Worm (Caenorhabditis elegans) whole organism, L1 larva: ENCODE results near the gene srw-72.

ENCODE experiments used
- C34B4.2 ChIP-seq: sonication (generic microtip); optimal IDR thresholded peaks from 2 replicates; lab custom pipeline; 2017; ENCODE audit warnings: mild to moderate bottlenecking, missing genetic modification characterization, missing compliant biosample characterization
- Y116A8C.19 ChIP-seq: sonication (generic microtip); optimal IDR thresholded peaks from 2 replicates; lab custom pipeline; 2016; ENCODE audit warnings: missing compliant biosample characterization, missing genetic modification characterization, borderline replicate concordance
- aha-1 ChIP-seq: fragments of 150-350 bp; optimal IDR thresholded peaks from 2 replicates; lab custom pipeline; 2014; ENCODE audit warnings: missing biosample characterization, missing genetic modification characterization
- aly-2 ChIP-seq: fragments of 150-350 bp; optimal IDR thresholded peaks from 2 replicates; lab custom pipeline; 2014; ENCODE audit warnings: missing biosample characterization, missing genetic modification characterization
- ama-1 ChIP-seq: fragments of 150-350 bp; optimal IDR thresholded peaks from 2 replicates; lab custom pipeline; 2014
- ceh-63 ChIP-seq: fragments of 200-800 bp; sonication (Bioruptor generic); optimal IDR thresholded peaks from 2 replicates; lab custom pipeline; 2018; ENCODE audit warnings: mild to moderate bottlenecking, missing genetic modification characterization, missing compliant biosample characterization
- ceh-82 ChIP-seq, 3 experiments: fragments of 150-350 bp in 1 of 3; sonication (generic microtip) in 2 of 3; optimal IDR thresholded peaks; 2 replicates each; lab custom pipeline; 2014 to 2017; ENCODE audit warnings: missing biosample characterization in 3 of 3, missing genetic modification characterization in 3 of 3
- ceh-90 ChIP-seq: sonication (generic microtip); optimal IDR thresholded peaks from 2 replicates; lab custom pipeline; 2016; ENCODE audit warnings: missing genetic modification characterization, missing compliant biosample characterization
- dpl-1 ChIP-seq, 3 experiments: fragments of 150-350 bp in 2 of 3; sonication (generic microtip) in 1 of 3; optimal IDR thresholded peaks; 2 replicates each; lab custom pipeline; 2014 to 2017; ENCODE audit warnings: missing biosample characterization in 3 of 3, missing genetic modification characterization in 3 of 3, missing genetic modification reagents in 3 of 3
- dsc-1 ChIP-seq: sonication (generic microtip); optimal IDR thresholded peaks from 2 replicates; lab custom pipeline; 2016; ENCODE audit warnings: mild to moderate bottlenecking, missing genetic modification characterization, missing compliant biosample characterization
- egl-13 ChIP-seq: sonication (generic microtip); optimal IDR thresholded peaks from 2 replicates; lab custom pipeline; 2016; ENCODE audit warnings: missing genotype, missing genetic modification reagents, missing genetic modification characterization, missing compliant biosample characterization
- elt-2 ChIP-seq: sonication (generic microtip); optimal IDR thresholded peaks from 2 replicates; lab custom pipeline; 2016; ENCODE audit warnings: missing genetic modification characterization, mild to moderate bottlenecking, inconsistent platforms, missing compliant biosample characterization, missing genetic modification reagents
- elt-3 ChIP-seq, 6 experiments: fragments of 150-350 bp in 1 of 6; sonication (generic microtip); optimal IDR thresholded peaks; 2 replicates each; lab custom pipeline; 2017 to 2018; ENCODE audit warnings: missing biosample characterization in 6 of 6, missing genetic modification characterization in 6 of 6, inconsistent platforms in 1 of 6
- ets-5 ChIP-seq: fragments of 200-800 bp; sonication (Bioruptor generic); IDR thresholded peaks from 2 replicates; pipeline ENCODE4 v1.3.6; 2022; ENCODE audit warnings: missing genetic modification characterization, missing compliant biosample characterization
- fkh-8 ChIP-seq: sonication (generic microtip); optimal IDR thresholded peaks from 2 replicates; lab custom pipeline; 2016; ENCODE audit warnings: mild to moderate bottlenecking, missing genetic modification characterization, missing compliant biosample characterization
- fos-1 ChIP-seq: fragments of 150-350 bp; optimal IDR thresholded peaks from 2 replicates; lab custom pipeline; 2014; ENCODE audit warnings: missing biosample characterization, missing genetic modification characterization
- hpl-2 ChIP-seq: fragments of 150-350 bp; optimal IDR thresholded peaks from 2 replicates; lab custom pipeline; 2014; ENCODE audit warnings: missing biosample characterization, missing genetic modification reagents, missing genetic modification characterization
- irx-1 ChIP-seq: sonication (generic microtip); optimal IDR thresholded peaks from 2 replicates; lab custom pipeline; 2016; ENCODE audit warnings: missing genetic modification characterization, missing compliant biosample characterization
- lin-14 ChIP-seq: fragments of 200-800 bp; sonication (Bioruptor generic); optimal IDR thresholded peaks from 2 replicates; lab custom pipeline; 2018; ENCODE audit warnings: mild to moderate bottlenecking, missing genetic modification characterization, moderate library complexity, missing compliant biosample characterization
- lin-39 ChIP-seq: fragments of 150-350 bp; optimal IDR thresholded peaks from 2 replicates; lab custom pipeline; 2014; ENCODE audit warnings: missing biosample characterization, missing genetic modification reagents, missing genetic modification characterization
- lsy-2 ChIP-seq, 2 experiments: fragments of 150-350 bp; optimal IDR thresholded peaks; 2 replicates each; lab custom pipeline; 2014; ENCODE audit warnings: missing biosample characterization in 2 of 2, missing genetic modification characterization in 2 of 2
- mep-1 ChIP-seq: fragments of 150-350 bp; optimal IDR thresholded peaks from 2 replicates; lab custom pipeline; 2014; ENCODE audit warnings: missing biosample characterization, missing genetic modification characterization
- nhr-20 ChIP-seq: sonication (generic microtip); optimal IDR thresholded peaks from 2 replicates; lab custom pipeline; 2016; ENCODE audit warnings: mild to moderate bottlenecking, missing genetic modification characterization, missing compliant biosample characterization
- nhr-71 ChIP-seq: sonication (generic microtip); optimal IDR thresholded peaks from 2 replicates; lab custom pipeline; 2016; ENCODE audit warnings: mild to moderate bottlenecking, missing genetic modification characterization, moderate library complexity, missing compliant biosample characterization
- nhr-85 ChIP-seq: sonication (generic microtip); peaks from one replicate; lab custom pipeline; 2016; ENCODE audit warnings: missing genetic modification characterization, inconsistent platforms, missing compliant biosample characterization
- nhr-90 ChIP-seq: sonication (generic microtip); optimal IDR thresholded peaks from 2 replicates; lab custom pipeline; 2016; ENCODE audit warnings: mild to moderate bottlenecking, missing genetic modification characterization, missing compliant biosample characterization; ENCODE audit not compliant: poor library complexity
- pag-3 ChIP-seq: sonication (generic microtip); optimal IDR thresholded peaks from 2 replicates; lab custom pipeline; 2017; ENCODE audit warnings: missing genetic modification characterization, mild to moderate bottlenecking, missing compliant biosample characterization, antibody characterized with exemption, borderline replicate concordance; ENCODE audit not compliant: insufficient read depth
- skn-1 ChIP-seq: fragments of 150-350 bp; optimal IDR thresholded peaks from 2 replicates; lab custom pipeline; 2014; ENCODE audit warnings: missing biosample characterization, missing genetic modification characterization
- snu-23 ChIP-seq: sonication (generic microtip); optimal IDR thresholded peaks from 2 replicates; lab custom pipeline; 2016; ENCODE audit warnings: missing genetic modification characterization, missing compliant biosample characterization
- sox-4 ChIP-seq: sonication (generic microtip); optimal IDR thresholded peaks from 2 replicates; lab custom pipeline; 2016; ENCODE audit warnings: missing genetic modification characterization, missing compliant biosample characterization
- sup-37 ChIP-seq: fragments of 200-800 bp; sonication (Bioruptor generic); optimal IDR thresholded peaks from 2 replicates; lab custom pipeline; 2018; ENCODE audit warnings: mild to moderate bottlenecking, missing genetic modification characterization, missing compliant biosample characterization
- swsn-7 ChIP-seq: sonication (generic microtip); optimal IDR thresholded peaks from 2 replicates; lab custom pipeline; 2016; ENCODE audit warnings: missing genetic modification characterization, missing compliant biosample characterization
- tlp-1 ChIP-seq: fragments of 150-350 bp; optimal IDR thresholded peaks from 2 replicates; lab custom pipeline; 2014; ENCODE audit warnings: missing biosample characterization, missing genetic modification characterization
- unc-130 ChIP-seq: fragments of 150-350 bp; optimal IDR thresholded peaks from 2 replicates; lab custom pipeline; 2017; ENCODE audit warnings: missing biosample characterization, missing genetic modification characterization, inconsistent platforms
- unc-62 ChIP-seq: fragments of 150-350 bp; optimal IDR thresholded peaks from 2 replicates; lab custom pipeline; 2014; ENCODE audit warnings: missing biosample characterization, missing genetic modification reagents, missing genetic modification characterization
- vab-15 ChIP-seq: sonication (generic microtip); optimal IDR thresholded peaks from 2 replicates; lab custom pipeline; 2017; ENCODE audit warnings: missing genotype, mild to moderate bottlenecking, missing genetic modification characterization, missing compliant biosample characterization
- xbp-1 ChIP-seq: sonication (generic microtip); optimal IDR thresholded peaks from 2 replicates; lab custom pipeline; 2016; ENCODE audit warnings: missing genetic modification characterization, missing compliant biosample characterization
- ztf-11 ChIP-seq, 2 experiments: sonication (generic microtip); optimal IDR thresholded peaks; 2 replicates each; lab custom pipeline; 2016 to 2017; ENCODE audit warnings: missing genetic modification characterization in 2 of 2, missing biosample characterization in 1 of 2, missing compliant biosample characterization in 1 of 2
- ztf-4 ChIP-seq: fragments of 150-350 bp; optimal IDR thresholded peaks from 2 replicates; lab custom pipeline; 2014; ENCODE audit warnings: missing biosample characterization, missing genetic modification characterization

The srw-72 gene

DNA sequence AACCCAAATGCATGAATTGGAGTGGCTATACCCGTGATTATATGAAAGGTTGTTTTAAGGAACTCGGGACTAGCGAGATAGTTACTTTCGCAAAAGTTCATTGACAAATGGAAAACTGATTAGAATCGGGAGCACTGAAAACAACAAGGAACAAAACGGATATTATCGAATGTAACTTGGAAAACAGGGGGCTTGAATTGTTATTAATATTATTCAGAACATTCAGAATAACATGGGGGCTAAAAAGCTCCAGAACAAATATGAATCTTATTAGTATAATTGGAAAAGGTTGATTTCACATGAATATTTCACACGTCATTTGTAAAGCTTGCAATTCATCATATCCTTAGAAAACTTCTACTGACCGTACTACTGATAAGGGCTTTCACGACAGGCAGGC, 4.7 kb downstream of the srw-72 start, which contains the start of gene srh-235:
Gene srh-235 (minus strand): TSS at position 101 of the 400 bp plus-strand sequence.
- TF ChIP-seq egl-13 (tag; lab: Kevin White, UChicago) (no peak), aly-2 (tag; lab: Kevin White, UChicago) (no peak), hpl-2 (GFP tag; lab: Kevin White, UChicago) (no peak), ets-5 (GFP tag; lab: Robert Waterston, UW) (no peak), irx-1 (tag; lab: Kevin White, UChicago) (no peak), sup-37 (GFP tag; lab: Kevin White, UChicago) (no peak), nhr-90 (tag; lab: Kevin White, UChicago) (no peak), dpl-1 (GFP tag; optimal IDR thresholded peaks at IDR 0.05; lab: Kevin White, UChicago) (no peak), fos-1 (tag; lab: Kevin White, UChicago) (no peak), ceh-82 (tag; optimal IDR thresholded peaks at IDR 0.05; lab: Kevin White, UChicago) (no peak), ceh-63 (GFP tag; lab: Kevin White, UChicago) (no peak), aha-1 (tag; lab: Kevin White, UChicago) (no peak), sox-4 (no peak), ztf-11 (tag; optimal IDR thresholded peaks at IDR 0.05; lab: Kevin White, UChicago) (no peak), vab-15 (no peak), dsc-1 (no peak)

DNA sequence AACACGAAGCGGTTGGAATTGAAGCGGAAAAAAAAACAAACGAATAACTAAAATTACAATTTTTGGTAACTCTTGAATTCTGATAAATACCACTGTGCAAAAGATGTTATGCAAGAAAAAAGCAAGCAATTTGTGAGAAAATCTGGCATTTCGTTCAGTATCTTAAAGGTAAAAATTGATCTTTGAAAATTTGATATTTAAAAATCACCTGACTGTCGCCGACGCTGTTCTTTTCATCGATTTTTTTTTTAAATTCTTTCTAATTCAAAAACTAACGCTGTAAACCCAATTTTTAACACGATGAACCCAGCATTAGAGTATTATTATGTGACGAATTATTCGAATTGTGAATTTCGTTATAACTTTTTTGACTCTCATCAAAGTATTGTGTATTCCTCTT, 6.8 kb downstream of the srw-72 start, which contains the start of gene srh-123:
Gene srh-123 (plus strand): TSS at position 301 of the 400 bp plus-strand sequence.
- TF ChIP-seq ztf-4 (tag; lab: Kevin White, UChicago), result no peak
- TF ChIP-seq sox-4, result no peak
- TF ChIP-seq elt-3 (tag; optimal IDR thresholded peaks at IDR 0.05; lab: Kevin White, UChicago), result no peak
- TF ChIP-seq ama-1 (lab: Kevin White, UChicago), result no peak
- no peak for TF ChIP-seq unc-62 (GFP tag; lab: Kevin White, UChicago)
- no peak for TF ChIP-seq ceh-63 (GFP tag; lab: Kevin White, UChicago)
- no peak for TF ChIP-seq ztf-11 (tag; optimal IDR thresholded peaks at IDR 0.05; lab: Kevin White, UChicago)
- no peak for TF ChIP-seq irx-1 (tag; lab: Kevin White, UChicago)
- TF ChIP-seq ceh-90 (tag; lab: Kevin White, UChicago), result no peak
- TF ChIP-seq ceh-82 (tag; optimal IDR thresholded peaks at IDR 0.05; lab: Kevin White, UChicago), result no peak
- TF ChIP-seq unc-130 (tag; lab: Kevin White, UChicago), result no peak
- no peak for TF ChIP-seq swsn-7 (tag; lab: Kevin White, UChicago)

ce11 chrV:17476490-17476889, 9.6 kb downstream of the srw-72 start, which contains the start of gene srbc-61:
srbc-61 (plus strand) TSS chrV:17476790.
- no peak for TF ChIP-seq unc-130 (tag; lab: Kevin White, UChicago)
- no peak for TF ChIP-seq nhr-85 (tag; lab: Kevin White, UChicago)
- TF ChIP-seq xbp-1 (tag; lab: Kevin White, UChicago), result no peak
- no peak for TF ChIP-seq nhr-71 (tag; lab: Kevin White, UChicago)
- no peak for TF ChIP-seq elt-2 (tag; lab: Kevin White, UChicago)
- no peak for TF ChIP-seq lin-39
- TF ChIP-seq pag-3 (tag; lab: Kevin White, UChicago), result no peak
- TF ChIP-seq sox-4, result no peak
- TF ChIP-seq Y116A8C.19 (tag; lab: Kevin White, UChicago), result no peak
- TF ChIP-seq snu-23, result no peak
- TF ChIP-seq egl-13 (tag; lab: Kevin White, UChicago), result no peak
- no peak for TF ChIP-seq lsy-2 (tag; optimal IDR thresholded peaks at IDR 0.05; lab: Kevin White, UChicago)
- TF ChIP-seq ceh-63 (GFP tag; lab: Kevin White, UChicago), result no peak
- no peak for TF ChIP-seq fos-1 (tag; lab: Kevin White, UChicago)
- no peak for TF ChIP-seq C34B4.2 (tag; lab: Kevin White, UChicago)

- TF ChIP-seq fkh-8 (tag; lab: Kevin White, UChicago) (no peak), nhr-20 (no peak), irx-1 (tag; lab: Kevin White, UChicago) (no peak), mep-1 (tag; lab: Kevin White, UChicago) (no peak), lsy-2 (tag; optimal IDR thresholded peaks at IDR 0.05; lab: Kevin White, UChicago) (no peak), tlp-1 (tag; lab: Kevin White, UChicago) (no peak), lin-14 (GFP tag; lab: Kevin White, UChicago) (no peak), skn-1 (tag; lab: Kevin White, UChicago) (no peak)
- TF ChIP-seq, all 84 proteins: peak for 0
Observed at ce11 chrV:17485078-17485477, 18.2 kb downstream of the srw-72 start, which contains the start of gene srh-111. srh-111 (minus strand) TSS chrV:17485178.
